Fruit fly (Drosophila melanogaster) whole organism, pupa: ENCODE data around the gene Pex23.

Experiments used
- CG10348 ChIP-seq: fragments of 200-800 bp; sonication (Bioruptor generic); IDR thresholded peaks from 2 replicates; pipeline ENCODE4 v1.3.6; 2022; ENCODE audit warnings: missing biosample characterization, missing genetic modification characterization
- CG12605 ChIP-seq: fragments of 200-800 bp; sonication (Bioruptor generic); IDR thresholded peaks from 2 replicates; pipeline ENCODE4 v1.3.6; 2022; ENCODE audit warnings: missing biosample characterization, missing genetic modification characterization
- CG13204 ChIP-seq: fragments of 200-800 bp; sonication (Bioruptor generic); optimal IDR thresholded peaks from 2 replicates; lab custom pipeline; 2018; ENCODE audit warnings: missing biosample characterization, mild to moderate bottlenecking, missing genetic modification characterization, moderate library complexity
- CG14655 ChIP-seq: fragments of 200-800 bp; sonication (Bioruptor generic); optimal IDR thresholded peaks from 3 replicates; lab custom pipeline; 2017; ENCODE audit warnings: mild to moderate bottlenecking, missing biosample characterization, missing genetic modification reagents, missing genetic modification characterization
- CG17806 ChIP-seq: fragments of 200-800 bp; sonication (Bioruptor generic); optimal IDR thresholded peaks from 2 replicates; lab custom pipeline; 2018; ENCODE audit warnings: missing biosample characterization, mild to moderate bottlenecking, missing genetic modification characterization, moderate library complexity
- CG9948 ChIP-seq: fragments of 200-800 bp; sonication (Bioruptor generic); optimal IDR thresholded peaks from 2 replicates; lab custom pipeline; 2018; ENCODE audit warnings: missing biosample characterization, mild to moderate bottlenecking, missing genetic modification characterization, moderate library complexity
- D1 ChIP-seq: fragments of 200-800 bp; sonication (Bioruptor generic); optimal IDR thresholded peaks from 2 replicates; lab custom pipeline; 2018; ENCODE audit warnings: missing biosample characterization, mild to moderate bottlenecking, missing genetic modification characterization, moderate library complexity
- EcR ChIP-seq: fragments of 200-800 bp; sonication (Bioruptor generic); optimal IDR thresholded peaks from 3 replicates; lab custom pipeline; 2019; ENCODE audit warnings: missing biosample characterization, missing genetic modification characterization, mild to moderate bottlenecking, moderate library complexity, missing genetic modification reagents
- Pif1A ChIP-seq: fragments of 200-800 bp; sonication (Bioruptor generic); optimal IDR thresholded peaks from 3 replicates; lab custom pipeline; 2016; ENCODE audit warnings: missing biosample characterization, missing genetic modification characterization
- fd96Ca ChIP-seq: fragments of 200-800 bp; sonication (Bioruptor generic); IDR thresholded peaks from 3 replicates; pipeline ENCODE4 v1.3.6; 2022; ENCODE audit warnings: missing biosample characterization, missing genetic modification characterization
- gl ChIP-seq: fragments of 200-800 bp; sonication (Bioruptor generic); optimal IDR thresholded peaks from 2 replicates; lab custom pipeline; 2018; ENCODE audit warnings: missing biosample characterization, mild to moderate bottlenecking, missing genetic modification characterization
- rn ChIP-seq: fragments of 200-800 bp; sonication (Bioruptor generic); IDR thresholded peaks from 2 replicates; pipeline ENCODE4 v1.3.6; 2022; ENCODE audit warnings: missing biosample characterization, missing genetic modification characterization

DNA sequence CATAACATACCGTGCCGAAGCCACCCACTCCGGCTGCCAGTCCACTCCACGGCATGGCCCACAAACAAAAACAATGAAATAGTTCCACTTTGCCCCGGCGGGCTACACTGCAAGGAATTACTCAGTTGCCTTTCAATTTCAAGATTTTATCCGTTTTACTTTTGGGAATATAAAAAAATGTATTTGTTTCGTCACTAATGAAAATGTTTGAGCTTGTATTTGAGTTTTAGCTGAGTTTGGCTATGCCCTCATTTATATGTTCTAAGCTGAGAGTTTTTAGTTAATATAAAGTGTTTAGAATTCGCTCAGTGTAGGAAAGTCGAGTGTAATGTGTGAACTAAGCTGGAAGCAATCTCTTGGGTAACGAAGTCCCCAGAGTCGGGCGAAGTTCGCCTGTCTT lies 25.3 kb downstream of the Pex23 start:
- TF ChIP-seq Pif1A (GFP tag; lab: Kevin White, UChicago), result peak; percentile 43
- TF ChIP-seq fd96Ca (GFP tag; lab: Robert Waterston, UW), result 0 out of 3 replicates have a peak, but pooled peaks have one; percentile 35
- TF ChIP-seq CG17806, result no peak
- no peak for TF ChIP-seq gl (tag; lab: Kevin White, UChicago)
- TF ChIP-seq CG9948 (tag; lab: Kevin White, UChicago), result no peak
- no peak for TF ChIP-seq D1 (tag; lab: Kevin White, UChicago)
- no peak for TF ChIP-seq rn (GFP tag; lab: Robert Waterston, UW)
- no peak for TF ChIP-seq CG12605 (GFP tag; lab: Robert Waterston, UW)
- peak; percentile 47 for TF ChIP-seq CG14655 (GFP tag; lab: Kevin White, UChicago)
- no peak for TF ChIP-seq EcR (GFP tag; lab: Kevin White, UChicago)
- no peak for TF ChIP-seq CG10348 (GFP tag; lab: Robert Waterston, UW)
- no peak for TF ChIP-seq CG13204 (GFP tag; lab: Kevin White, UChicago)
